Worm (Caenorhabditis elegans) whole organism, early embryonic: Measurements from ENCODE around the gene srv-2.

ENCODE experiments used
- B0310.2 ChIP-seq: sonication (generic microtip); optimal IDR thresholded peaks from 2 replicates; lab custom pipeline; 2016; ENCODE audit warnings: mild to moderate bottlenecking, missing genetic modification characterization, missing compliant biosample characterization
- F13C5.2 ChIP-seq: sonication (generic microtip); optimal IDR thresholded peaks from 2 replicates; lab custom pipeline; 2017; ENCODE audit warnings: mild to moderate bottlenecking, missing genetic modification characterization, inconsistent platforms, missing compliant biosample characterization
- ceh-36 ChIP-seq: sonication (generic microtip); optimal IDR thresholded peaks from 2 replicates; lab custom pipeline; 2016; ENCODE audit warnings: missing genetic modification characterization, inconsistent platforms, missing compliant biosample characterization
- flt-1 ChIP-seq: fragments of 200-800 bp; sonication (Bioruptor generic); IDR thresholded peaks from 2 replicates; pipeline ENCODE4 v1.3.6; 2022; ENCODE audit warnings: missing genetic modification characterization, missing compliant biosample characterization
- tbx-11 ChIP-seq: fragments of 200-800 bp; sonication (Bioruptor generic); IDR thresholded peaks from 2 replicates; pipeline ENCODE4 v1.3.6; 2022; ENCODE audit warnings: missing genetic modification characterization, missing compliant biosample characterization
- tra-4 ChIP-seq: sonication (generic microtip); optimal IDR thresholded peaks from 2 replicates; lab custom pipeline; 2017; ENCODE audit warnings: missing genetic modification characterization, missing compliant biosample characterization

- no peak for TF ChIP-seq F13C5.2
- no peak for TF ChIP-seq B0310.2 (tag; lab: Kevin White, UChicago)
- TF ChIP-seq tbx-11 (GFP tag; lab: Robert Waterston, UW), result no peak
- TF ChIP-seq tra-4 (tag; lab: Kevin White, UChicago), result no peak
- TF ChIP-seq flt-1, result no peak
- TF ChIP-seq ceh-36, result no peak
Observed at ce11 chrII:10564578-10564977, 37.5 kb downstream of the srv-2 start, which contains the start of the genes C06A1.6 and C06A1.7.
